Worm (Caenorhabditis elegans) whole organism, L4 larva: ENCODE data around the gene oac-3.

ENCODE experiments used
- F10B5.3 ChIP-seq: sonication (generic microtip); optimal IDR thresholded peaks from 2 replicates; lab custom pipeline; 2016; ENCODE audit warnings: mild to moderate bottlenecking, missing genetic modification characterization, missing compliant biosample characterization
- F37D6.2 ChIP-seq: sonication (generic microtip); optimal IDR thresholded peaks from 2 replicates; lab custom pipeline; 2016; ENCODE audit warnings: mild to moderate bottlenecking, missing genetic modification characterization, missing compliant biosample characterization
- R02D3.7 ChIP-seq: fragments of 150-350 bp; sonication (generic microtip); optimal IDR thresholded peaks from 3 replicates; lab custom pipeline; 2014; ENCODE audit warnings: missing biosample characterization, missing genetic modification characterization
- T20F7.1 ChIP-seq: fragments of 200-800 bp; sonication (Bioruptor generic); optimal IDR thresholded peaks from 2 replicates; lab custom pipeline; 2018; ENCODE audit warnings: mild to moderate bottlenecking, missing genetic modification characterization, missing compliant biosample characterization
- Y105C5A.15 ChIP-seq: fragments of 200-800 bp; sonication (Bioruptor generic); IDR thresholded peaks from 2 replicates; pipeline ENCODE4 v1.3.6; 2022; ENCODE audit warnings: missing genetic modification characterization, missing compliant biosample characterization
- Y48G9A.11 ChIP-seq: fragments of 200-800 bp; sonication (Bioruptor generic); IDR thresholded peaks from 2 replicates; pipeline ENCODE4 v1.3.6; 2022; ENCODE audit warnings: missing genetic modification reagents, missing genetic modification characterization, missing compliant biosample characterization
- Y5F2A.4 ChIP-seq: fragments of 200-800 bp; sonication (Bioruptor generic); optimal IDR thresholded peaks from 2 replicates; lab custom pipeline; 2018; ENCODE audit warnings: mild to moderate bottlenecking, missing genetic modification characterization, missing compliant biosample characterization
- Y75B8A.6 ChIP-seq: fragments of 200-800 bp; sonication (Bioruptor generic); IDR thresholded peaks from 2 replicates; pipeline ENCODE4 v1.3.6; 2022; ENCODE audit warnings: missing genetic modification reagents, missing genetic modification characterization, missing compliant biosample characterization
- ZK546.5 ChIP-seq, 2 experiments: sonication (generic microtip); optimal IDR thresholded peaks; 2 replicates each; lab custom pipeline; 2017; ENCODE audit warnings: missing biosample characterization in 2 of 2, missing genetic modification characterization in 2 of 2
- aha-1 ChIP-seq: fragments of 150-350 bp; peaks from one replicate; lab custom pipeline; 2014; ENCODE audit warnings: missing biosample characterization, missing genetic modification characterization
- aly-2 ChIP-seq: sonication (generic microtip); optimal IDR thresholded peaks from 2 replicates; lab custom pipeline; 2018; ENCODE audit warnings: missing biosample characterization, missing genetic modification characterization
- ama-1 ChIP-seq: fragments of 150-350 bp; optimal IDR thresholded peaks from 2 replicates; lab custom pipeline; 2014; ENCODE audit warnings: inconsistent platforms, mixed read lengths
- attf-4 ChIP-seq: sonication (generic microtip); optimal IDR thresholded peaks from 3 replicates; lab custom pipeline; 2017; ENCODE audit warnings: missing biosample characterization, missing genetic modification characterization
- ceh-20 ChIP-seq: fragments of 200-800 bp; sonication (Bioruptor generic); IDR thresholded peaks from 2 replicates; pipeline ENCODE4 v1.3.6; 2022; ENCODE audit warnings: missing genetic modification reagents, missing genetic modification characterization, missing compliant biosample characterization
- ceh-82 ChIP-seq: sonication (generic microtip); optimal IDR thresholded peaks from 2 replicates; lab custom pipeline; 2017; ENCODE audit warnings: missing biosample characterization, missing genetic modification characterization
- ces-1 ChIP-seq: fragments of 150-350 bp; sonication (generic microtip); optimal IDR thresholded peaks from 4 replicates; lab custom pipeline; 2014; ENCODE audit warnings: missing biosample characterization, missing genetic modification reagents, missing genetic modification characterization
- cey-2 ChIP-seq: sonication (generic microtip); optimal IDR thresholded peaks from 3 replicates; lab custom pipeline; 2017; ENCODE audit warnings: missing genetic modification characterization, mild to moderate bottlenecking, missing compliant biosample characterization, antibody characterized with exemption, borderline replicate concordance; ENCODE audit not compliant: insufficient read depth
- ctbp-1 ChIP-seq: fragments of 200-800 bp; sonication (Bioruptor generic); IDR thresholded peaks from 2 replicates; pipeline ENCODE4 v1.3.6; 2022; ENCODE audit warnings: missing genetic modification reagents, missing genetic modification characterization, missing compliant biosample characterization
- daf-12 ChIP-seq: fragments of 150-350 bp; optimal IDR thresholded peaks from 2 replicates; lab custom pipeline; 2014; ENCODE audit warnings: missing biosample characterization, missing genetic modification reagents, missing genetic modification characterization
- dmd-6 ChIP-seq: fragments of 200-800 bp; sonication (Bioruptor generic); IDR thresholded peaks from 2 replicates; pipeline ENCODE4 v1.3.6; 2022; ENCODE audit warnings: missing genetic modification reagents, missing genetic modification characterization, missing compliant biosample characterization
- gei-8 ChIP-seq: fragments of 200-800 bp; sonication (Bioruptor generic); optimal IDR thresholded peaks from 2 replicates; lab custom pipeline; 2018; ENCODE audit warnings: mild to moderate bottlenecking, missing genetic modification characterization, missing compliant biosample characterization
- hlh-30 ChIP-seq: sonication (generic microtip); optimal IDR thresholded peaks from 2 replicates; lab custom pipeline; 2017; ENCODE audit warnings: antibody characterized with exemption, mild to moderate bottlenecking, missing genetic modification characterization, missing compliant biosample characterization; ENCODE audit not compliant: insufficient read depth
- lim-7 ChIP-seq: fragments of 200-800 bp; sonication (Bioruptor generic); IDR thresholded peaks from 2 replicates; pipeline ENCODE4 v1.3.6; 2022; ENCODE audit warnings: missing genetic modification characterization, missing compliant biosample characterization
- lin-15B ChIP-seq: fragments of 150-350 bp; sonication (generic microtip); optimal IDR thresholded peaks from 3 replicates; lab custom pipeline; 2014; ENCODE audit warnings: missing biosample characterization, missing genetic modification characterization
- mdt-29 ChIP-seq: fragments of 200-800 bp; sonication (Bioruptor generic); IDR thresholded peaks from 2 replicates; pipeline ENCODE4 v1.3.6; 2022; ENCODE audit warnings: missing genetic modification reagents, missing genetic modification characterization, missing compliant biosample characterization
- mes-2 ChIP-seq: sonication (generic microtip); optimal IDR thresholded peaks from 2 replicates; lab custom pipeline; 2016; ENCODE audit warnings: missing genotype, mild to moderate bottlenecking, missing genetic modification characterization, missing compliant biosample characterization; ENCODE audit not compliant: poor library complexity, severe bottlenecking
- nhr-10 ChIP-seq: fragments of 150-350 bp; optimal IDR thresholded peaks from 2 replicates; lab custom pipeline; 2014; ENCODE audit warnings: missing biosample characterization, missing genetic modification characterization
- nhr-11 ChIP-seq: fragments of 150-350 bp; optimal IDR thresholded peaks from 2 replicates; lab custom pipeline; 2014; ENCODE audit warnings: missing biosample characterization, missing genetic modification characterization
- nhr-237 ChIP-seq: sonication (generic microtip); optimal IDR thresholded peaks from 2 replicates; lab custom pipeline; 2017; ENCODE audit warnings: missing biosample characterization, missing genetic modification characterization
- nhr-25 ChIP-seq: sonication (generic microtip); optimal IDR thresholded peaks from 2 replicates; lab custom pipeline; 2017; ENCODE audit warnings: missing genetic modification characterization, mild to moderate bottlenecking, missing compliant biosample characterization, antibody characterized with exemption, moderate library complexity, borderline replicate concordance; ENCODE audit not compliant: insufficient read depth
- nhr-28 ChIP-seq: fragments of 150-350 bp; optimal IDR thresholded peaks from 2 replicates; lab custom pipeline; 2014; ENCODE audit warnings: missing biosample characterization, missing genetic modification characterization
- nhr-41 ChIP-seq: fragments of 200-800 bp; sonication (Bioruptor generic); IDR thresholded peaks from 2 replicates; pipeline ENCODE4 v1.3.6; 2022; ENCODE audit warnings: missing genetic modification reagents, missing genetic modification characterization, missing compliant biosample characterization
- nhr-77 ChIP-seq: fragments of 150-350 bp; optimal IDR thresholded peaks from 2 replicates; lab custom pipeline; 2014; ENCODE audit warnings: missing biosample characterization, missing genetic modification characterization
- pha-4 ChIP-seq, 2 experiments: fragments of 150-350 bp in 1 of 2; fragments of 200-800 bp in 1 of 2; sonication (Bioruptor generic) in 1 of 2; IDR thresholded peaks in 1 of 2; optimal IDR thresholded peaks in 1 of 2; 2 replicates each; pipeline versions ENCODE4 v1.3.6 to Lab custom; 2014 to 2022; ENCODE audit warnings: missing genetic modification characterization in 2 of 2, missing genetic modification reagents in 2 of 2, missing biosample characterization in 1 of 2, missing compliant biosample characterization in 1 of 2
- pqm-1 ChIP-seq: sonication (generic microtip); optimal IDR thresholded peaks from 2 replicates; lab custom pipeline; 2017; ENCODE audit warnings: missing biosample characterization, missing genetic modification characterization
- rbr-2 ChIP-seq: sonication (generic microtip); optimal IDR thresholded peaks from 2 replicates; lab custom pipeline; 2016; ENCODE audit warnings: missing genotype, missing genetic modification characterization, missing compliant biosample characterization
- saeg-2 ChIP-seq: fragments of 200-800 bp; sonication (Bioruptor generic); IDR thresholded peaks from 2 replicates; pipeline ENCODE4 v1.3.6; 2022; ENCODE audit warnings: missing genetic modification reagents, missing genetic modification characterization, missing compliant biosample characterization
- sdz-12 ChIP-seq: fragments of 200-800 bp; sonication (Bioruptor generic); optimal IDR thresholded peaks from 2 replicates; lab custom pipeline; 2018; ENCODE audit warnings: mild to moderate bottlenecking, missing genetic modification characterization, missing compliant biosample characterization
- snpc-1.2 ChIP-seq: fragments of 200-800 bp; sonication (Bioruptor generic); IDR thresholded peaks from 2 replicates; pipeline ENCODE4 v1.3.6; 2022; ENCODE audit warnings: missing genetic modification reagents, missing genetic modification characterization, missing compliant biosample characterization
- spr-1 ChIP-seq: sonication (generic microtip); optimal IDR thresholded peaks from 2 replicates; lab custom pipeline; 2016; ENCODE audit warnings: mild to moderate bottlenecking, missing genetic modification characterization, missing compliant biosample characterization
- zfp-2 ChIP-seq: sonication (generic microtip); optimal IDR thresholded peaks from 2 replicates; lab custom pipeline; 2016; ENCODE audit warnings: mild to moderate bottlenecking, missing genetic modification characterization, missing compliant biosample characterization
- zip-2 ChIP-seq: fragments of 150-350 bp; optimal IDR thresholded peaks from 2 replicates; lab custom pipeline; 2014; ENCODE audit warnings: missing biosample characterization, missing genetic modification characterization
- ztf-11 ChIP-seq: fragments of 150-350 bp; optimal IDR thresholded peaks from 2 replicates; lab custom pipeline; 2014; ENCODE audit warnings: missing biosample characterization, missing genetic modification characterization
- ztf-7 ChIP-seq: fragments of 150-350 bp; optimal IDR thresholded peaks from 2 replicates; lab custom pipeline; 2014; ENCODE audit warnings: missing biosample characterization, missing genetic modification characterization

The oac-3 gene

DNA sequence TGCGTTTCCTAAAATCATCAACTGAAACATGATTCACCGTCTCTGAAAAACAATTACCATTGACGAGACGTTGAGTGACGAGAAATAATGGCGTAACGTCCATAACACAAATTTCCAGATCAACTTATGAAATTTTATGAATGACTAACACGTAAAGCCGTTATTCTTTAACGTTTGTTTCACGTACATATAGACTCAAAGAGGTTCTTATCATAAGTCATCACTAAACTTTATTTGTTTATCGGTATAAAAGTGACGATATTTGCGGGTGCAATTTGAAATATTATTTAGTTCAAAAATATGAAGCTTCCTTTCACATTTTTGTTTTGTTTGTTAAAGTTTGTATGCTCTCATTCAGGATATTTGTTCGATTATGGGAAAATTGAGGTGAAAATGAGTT, at the start of gene oac-3:
oac-3 (plus strand) TSS at position 301 of the 400 bp plus-strand sequence.
- TF ChIP-seq ctbp-1 (GFP tag; lab: Robert Waterston, UW), result no peak
- no peak for TF ChIP-seq nhr-28 (tag; lab: Kevin White, UChicago)
- no peak for TF ChIP-seq sdz-12 (GFP tag; lab: Kevin White, UChicago)
- TF ChIP-seq, all 104 proteins: peak for 0

DNA sequence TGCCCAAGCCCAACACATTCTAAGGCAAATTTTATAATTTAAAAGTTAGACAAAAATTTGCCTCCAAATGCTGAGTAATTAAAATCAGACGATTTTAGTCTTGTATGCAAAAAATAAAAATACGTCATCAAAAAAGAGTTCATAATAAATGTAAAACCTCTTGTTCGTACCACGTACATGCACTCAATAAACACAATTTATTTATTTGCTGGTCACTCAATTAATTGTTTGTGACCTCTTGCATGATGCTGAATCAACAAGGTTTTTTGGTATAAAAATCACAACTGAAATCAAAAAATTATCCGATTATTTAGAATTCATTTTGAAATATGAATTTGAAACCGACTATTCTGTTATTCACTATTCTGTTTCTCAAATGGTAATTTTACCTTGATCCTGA, 49.1 kb upstream of the oac-3 start, which contains the start of gene hpx-2:
hpx-2 (plus strand) TSS at position 301 of the 400 bp plus-strand sequence.
- TF ChIP-seq gei-8 (no peak), Y48G9A.11 (GFP tag; lab: Robert Waterston, UW) (no peak), Y5F2A.4 (GFP tag; lab: Kevin White, UChicago) (no peak), nhr-237 (no peak), snpc-1.2 (GFP tag; lab: Robert Waterston, UW) (no peak), Y105C5A.15 (no peak), nhr-10 (tag; lab: Kevin White, UChicago) (no peak), T20F7.1 (GFP tag; lab: Kevin White, UChicago) (no peak), ZK546.5 (tag; optimal IDR thresholded peaks at IDR 0.05; lab: Kevin White, UChicago) (no peak)

DNA sequence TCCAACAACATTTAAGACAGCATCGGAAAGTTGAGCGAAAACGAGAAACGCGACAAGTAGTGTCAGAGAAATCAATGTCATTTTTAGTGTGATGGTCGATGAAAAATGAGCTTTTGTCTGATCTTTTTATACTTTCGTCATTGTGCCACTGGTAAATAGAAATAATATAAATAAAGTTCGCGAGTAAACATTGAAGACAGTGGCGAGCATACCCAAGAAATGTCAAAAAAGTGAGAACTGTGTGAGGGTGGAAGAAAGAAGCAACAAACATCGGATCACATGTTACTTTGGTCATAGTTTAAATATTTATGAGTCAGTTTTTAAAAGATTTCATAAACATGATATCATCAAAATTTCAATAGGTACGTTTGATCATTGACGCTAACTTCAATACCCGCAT, 45.0 kb upstream of the oac-3 start, which contains the start of gene ttr-21:
ttr-21 (minus strand) TSS at position 100 of the 400 bp plus-strand sequence.
- no peak for TF ChIP-seq lin-15B (tag; lab: Kevin White, UChicago)
- no peak for TF ChIP-seq nhr-41
- TF ChIP-seq zfp-2 (tag; lab: Kevin White, UChicago), result no peak
- TF ChIP-seq F10B5.3 (tag; lab: Kevin White, UChicago), result no peak
- TF ChIP-seq ceh-20 (GFP tag; lab: Robert Waterston, UW), result no peak
- TF ChIP-seq cey-2 (tag; lab: Kevin White, UChicago), result no peak
- no peak for TF ChIP-seq attf-4 (tag; lab: Kevin White, UChicago)
- TF ChIP-seq rbr-2 (tag; lab: Kevin White, UChicago), result no peak
- TF ChIP-seq aha-1, result no peak
- TF ChIP-seq ceh-82, result no peak
- TF ChIP-seq, all 104 proteins: peak for 0

DNA sequence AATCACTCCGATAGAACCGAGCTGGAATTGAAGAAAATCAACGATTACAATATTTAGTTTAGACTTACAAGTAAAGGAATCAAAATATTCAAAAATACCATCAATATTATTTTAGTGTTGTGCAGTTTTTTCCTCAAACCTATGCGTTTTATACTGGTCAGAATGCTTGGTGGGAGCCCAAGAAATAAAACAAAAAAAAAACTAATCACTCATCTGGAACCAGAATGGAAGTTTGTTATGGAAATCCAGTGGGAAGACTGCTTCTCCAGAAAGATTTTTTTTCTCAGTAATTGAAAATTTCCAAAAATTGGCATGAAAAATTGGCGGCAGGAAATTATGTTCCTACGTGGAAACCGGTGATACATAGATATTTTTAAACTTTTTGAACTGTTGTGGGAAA, 42.9 kb upstream of the oac-3 start, which contains the start of gene srx-134:
srx-134 (minus strand) TSS at position 101 of the 400 bp plus-strand sequence.
- no peak for TF ChIP-seq dmd-6
- TF ChIP-seq nhr-77 (tag; lab: Kevin White, UChicago), result no peak
- no peak for TF ChIP-seq Y75B8A.6 (GFP tag; lab: Robert Waterston, UW)
- no peak for TF ChIP-seq ces-1 (GFP tag; lab: Kevin White, UChicago)
- TF ChIP-seq ZK546.5 (tag; optimal IDR thresholded peaks at IDR 0.05; lab: Kevin White, UChicago), result no peak
- TF ChIP-seq daf-12 (tag; lab: Kevin White, UChicago), result no peak
- no peak for TF ChIP-seq hlh-30 (tag; lab: Kevin White, UChicago)
- no peak for TF ChIP-seq zip-2
- TF ChIP-seq pqm-1 (tag; lab: Kevin White, UChicago), result no peak
- no peak for TF ChIP-seq nhr-25 (tag; lab: Kevin White, UChicago)
- no peak for TF ChIP-seq T20F7.1 (GFP tag; lab: Kevin White, UChicago)
- TF ChIP-seq Y5F2A.4 (GFP tag; lab: Kevin White, UChicago), result no peak
- TF ChIP-seq pha-4 (GFP tag; IDR thresholded peaks at IDR 0.05; lab: Robert Waterston, UW), result no peak
- no peak for TF ChIP-seq pha-4 (tag; optimal IDR thresholded peaks at IDR 0.05; lab: Kevin White, UChicago)
- no peak for TF ChIP-seq spr-1 (tag; lab: Kevin White, UChicago)
- no peak for TF ChIP-seq nhr-237

DNA sequence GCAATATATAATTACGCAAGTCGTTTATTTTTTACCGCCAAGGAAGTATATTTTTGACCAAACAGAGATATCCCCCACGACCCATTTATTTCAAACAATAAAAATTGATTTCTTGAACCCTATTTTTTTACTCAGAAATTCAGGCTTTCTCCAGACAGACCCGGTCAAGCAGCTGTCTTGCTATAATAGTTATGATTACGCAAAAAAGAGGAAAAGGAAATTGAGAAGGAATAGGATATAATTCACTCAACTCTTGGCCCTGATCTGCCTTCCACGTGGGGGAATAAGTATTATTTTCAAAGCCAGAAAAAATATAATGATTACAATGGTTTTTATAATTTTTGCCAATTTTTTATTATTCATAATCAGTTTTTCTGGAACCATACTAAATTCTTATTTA, 42.2 kb upstream of the oac-3 start, which contains the start of gene srx-136:
srx-136 (plus strand) TSS at position 301 of the 400 bp plus-strand sequence.
- TF ChIP-seq nhr-77 (tag; lab: Kevin White, UChicago) (no peak), aly-2 (tag; lab: Kevin White, UChicago) (no peak), mdt-29 (no peak), saeg-2 (GFP tag; lab: Robert Waterston, UW) (no peak), R02D3.7 (tag; lab: Kevin White, UChicago) (no peak), lim-7 (GFP tag; lab: Robert Waterston, UW) (no peak), ama-1 (lab: Kevin White, UChicago) (no peak), ztf-7 (tag; lab: Kevin White, UChicago) (no peak), mes-2 (tag; lab: Kevin White, UChicago) (no peak), T20F7.1 (GFP tag; lab: Kevin White, UChicago) (no peak), ztf-11 (tag; lab: Kevin White, UChicago) (no peak), ceh-20 (GFP tag; lab: Robert Waterston, UW) (no peak), F37D6.2 (no peak), aha-1 (no peak), Y5F2A.4 (GFP tag; lab: Kevin White, UChicago) (no peak), pqm-1 (tag; lab: Kevin White, UChicago) (no peak), nhr-11 (tag; lab: Kevin White, UChicago) (no peak)
